Worm (Caenorhabditis elegans) whole organism, L3 larva: ENCODE data around the gene C17F4.12.

Experiments
- R02D3.7 ChIP-seq: fragments of 150-350 bp; optimal IDR thresholded peaks from 2 replicates; lab custom pipeline; 2014; ENCODE audit warnings: missing biosample characterization, missing genetic modification characterization
- ZK546.5 ChIP-seq: sonication (generic microtip); optimal IDR thresholded peaks from 2 replicates; lab custom pipeline; 2017; ENCODE audit warnings: missing biosample characterization, missing genetic modification characterization
- aly-2 ChIP-seq: fragments of 150-350 bp; optimal IDR thresholded peaks from 2 replicates; lab custom pipeline; 2014; ENCODE audit warnings: missing biosample characterization, missing genetic modification characterization
- ama-1 ChIP-seq: fragments of 150-350 bp; optimal IDR thresholded peaks from 2 replicates; lab custom pipeline; 2018
- ceh-16 ChIP-seq: sonication (generic microtip); optimal IDR thresholded peaks from 2 replicates; lab custom pipeline; 2017; ENCODE audit warnings: missing biosample characterization, missing genetic modification characterization
- ceh-82 ChIP-seq: fragments of 150-350 bp; optimal IDR thresholded peaks from 2 replicates; lab custom pipeline; 2014; ENCODE audit warnings: missing biosample characterization, missing genetic modification characterization
- ceh-9 ChIP-seq: sonication (generic microtip); optimal IDR thresholded peaks from 2 replicates; lab custom pipeline; 2018; ENCODE audit warnings: missing biosample characterization, missing genetic modification characterization
- egl-27 ChIP-seq: sonication (generic microtip); optimal IDR thresholded peaks from 4 replicates; lab custom pipeline; 2017; ENCODE audit warnings: missing biosample characterization, missing genetic modification reagents, missing genetic modification characterization
- egl-5 ChIP-seq: fragments of 150-350 bp; optimal IDR thresholded peaks from 2 replicates; lab custom pipeline; 2017; ENCODE audit warnings: missing biosample characterization, missing genetic modification reagents, missing genetic modification characterization, inconsistent platforms
- elt-1 ChIP-seq: fragments of 150-350 bp; optimal IDR thresholded peaks from 2 replicates; lab custom pipeline; 2014; ENCODE audit warnings: missing biosample characterization, missing genetic modification characterization
- elt-2 ChIP-seq: sonication (generic microtip); optimal IDR thresholded peaks from 2 replicates; lab custom pipeline; 2016; ENCODE audit warnings: missing genetic modification reagents, mild to moderate bottlenecking, missing genetic modification characterization, missing compliant biosample characterization
- elt-3 ChIP-seq, 3 experiments: fragments of 150-350 bp in 1 of 3; sonication (generic microtip) in 2 of 3; optimal IDR thresholded peaks; 2 replicates in 2 of 3; 4 replicates in 1 of 3; lab custom pipeline; 2014 to 2017; ENCODE audit warnings: missing biosample characterization in 3 of 3, missing genetic modification characterization in 3 of 3
- eor-1 ChIP-seq, 2 experiments: fragments of 150-350 bp; optimal IDR thresholded peaks; 2 replicates each; lab custom pipeline; 2014 to 2018; ENCODE audit warnings: missing biosample characterization in 2 of 2, missing genetic modification characterization in 2 of 2
- fkh-10 ChIP-seq: sonication (generic microtip); optimal IDR thresholded peaks from 2 replicates; lab custom pipeline; 2017; ENCODE audit warnings: missing biosample characterization, missing genetic modification reagents, missing genetic modification characterization
- lin-15B ChIP-seq: fragments of 150-350 bp; optimal IDR thresholded peaks from 2 replicates; lab custom pipeline; 2014; ENCODE audit warnings: missing biosample characterization, missing genetic modification characterization
- lsy-12 ChIP-seq: sonication (generic microtip); optimal IDR thresholded peaks from 2 replicates; lab custom pipeline; 2016; ENCODE audit warnings: mild to moderate bottlenecking, missing genetic modification characterization, missing compliant biosample characterization
- mml-1 ChIP-seq: fragments of 150-350 bp; sonication (generic microtip); optimal IDR thresholded peaks from 3 replicates; lab custom pipeline; 2014; ENCODE audit warnings: missing biosample characterization, missing genetic modification characterization
- nhr-23 ChIP-seq: fragments of 150-350 bp; optimal IDR thresholded peaks from 2 replicates; lab custom pipeline; 2014; ENCODE audit warnings: missing biosample characterization, missing genetic modification reagents, missing genetic modification characterization
- nhr-237 ChIP-seq: fragments of 150-350 bp; optimal IDR thresholded peaks from 2 replicates; lab custom pipeline; 2014; ENCODE audit warnings: missing biosample characterization, missing genetic modification characterization
- nhr-25 ChIP-seq: sonication (generic microtip); optimal IDR thresholded peaks from 2 replicates; lab custom pipeline; 2017; ENCODE audit warnings: missing biosample characterization, missing genetic modification characterization
- nhr-28 ChIP-seq: fragments of 150-350 bp; optimal IDR thresholded peaks from 2 replicates; lab custom pipeline; 2014; ENCODE audit warnings: missing biosample characterization, missing genetic modification characterization
- nhr-43 ChIP-seq: sonication (generic microtip); optimal IDR thresholded peaks from 2 replicates; lab custom pipeline; 2016; ENCODE audit warnings: mild to moderate bottlenecking, missing genetic modification characterization, missing compliant biosample characterization; ENCODE audit not compliant: poor library complexity, severe bottlenecking
- nhr-76 ChIP-seq: fragments of 150-350 bp; sonication (generic microtip); optimal IDR thresholded peaks from 5 replicates; lab custom pipeline; 2014; ENCODE audit warnings: missing biosample characterization, missing genetic modification characterization
- nhr-77 ChIP-seq: fragments of 150-350 bp; optimal IDR thresholded peaks from 2 replicates; lab custom pipeline; 2014; ENCODE audit warnings: missing biosample characterization, missing genetic modification characterization
- pha-4 ChIP-seq: fragments of 150-350 bp; optimal IDR thresholded peaks from 2 replicates; lab custom pipeline; 2014; ENCODE audit warnings: missing biosample characterization, missing genetic modification reagents, missing genetic modification characterization
- pqm-1 ChIP-seq: fragments of 150-350 bp; optimal IDR thresholded peaks from 2 replicates; lab custom pipeline; 2017; ENCODE audit warnings: missing biosample characterization, missing genetic modification characterization, inconsistent platforms
- skn-1 ChIP-seq: fragments of 150-350 bp; optimal IDR thresholded peaks from 2 replicates; lab custom pipeline; 2014; ENCODE audit warnings: missing biosample characterization, missing genetic modification characterization
- snpc-4 ChIP-seq: fragments of 150-350 bp; optimal IDR thresholded peaks from 2 replicates; lab custom pipeline; 2014; ENCODE audit warnings: missing biosample characterization, missing genetic modification characterization
- tbx-2 ChIP-seq: sonication (generic microtip); optimal IDR thresholded peaks from 2 replicates; lab custom pipeline; 2016; ENCODE audit warnings: mild to moderate bottlenecking, missing genetic modification characterization, missing compliant biosample characterization
- unc-39 ChIP-seq: sonication (generic microtip); optimal IDR thresholded peaks from 4 replicates; lab custom pipeline; 2017; ENCODE audit warnings: missing biosample characterization, missing genetic modification characterization
- unc-62 ChIP-seq: fragments of 150-350 bp; sonication (generic microtip); optimal IDR thresholded peaks from 4 replicates; lab custom pipeline; 2014; ENCODE audit warnings: missing biosample characterization, missing genetic modification reagents, missing genetic modification characterization
- zag-1 ChIP-seq: fragments of 150-350 bp; optimal IDR thresholded peaks from 2 replicates; lab custom pipeline; 2014; ENCODE audit warnings: missing biosample characterization, missing genetic modification characterization
- ztf-11 ChIP-seq: fragments of 150-350 bp; optimal IDR thresholded peaks from 2 replicates; lab custom pipeline; 2014; ENCODE audit warnings: missing biosample characterization, missing genetic modification characterization
- ztf-4 ChIP-seq: fragments of 150-350 bp; optimal IDR thresholded peaks from 2 replicates; lab custom pipeline; 2014; ENCODE audit warnings: missing biosample characterization, missing genetic modification characterization

C17F4.12 gene

ce11 chrII:3234725-3235124 is 9.2 kb downstream of the C17F4.12 start, which contains the start of gene C17F4.8:
Gene C17F4.8 (minus strand): TSS chrII:3234825.
- TF ChIP-seq unc-39 (no peak), lin-15B (tag; lab: Kevin White, UChicago) (no peak), zag-1 (tag; lab: Kevin White, UChicago) (no peak), elt-1 (tag; lab: Kevin White, UChicago) (no peak), elt-3 (tag; optimal IDR thresholded peaks at IDR 0.05; lab: Kevin White, UChicago) (no peak), ama-1 (lab: Kevin White, UChicago) (no peak), nhr-23 (tag; lab: Kevin White, UChicago) (no peak), fkh-10 (no peak), nhr-77 (tag; lab: Kevin White, UChicago) (no peak), pha-4 (tag; lab: Kevin White, UChicago) (no peak), nhr-28 (tag; lab: Kevin White, UChicago) (no peak), elt-2 (tag; lab: Kevin White, UChicago) (no peak), nhr-43 (tag; lab: Kevin White, UChicago) (no peak), tbx-2 (tag; lab: Kevin White, UChicago) (no peak)

- no peak for TF ChIP-seq pqm-1
- TF ChIP-seq tbx-2 (tag; lab: Kevin White, UChicago) = no peak
- no peak for TF ChIP-seq nhr-43 (tag; lab: Kevin White, UChicago)
- TF ChIP-seq ZK546.5 (tag; lab: Kevin White, UChicago) = no peak
- no peak for TF ChIP-seq nhr-237 (tag; lab: Kevin White, UChicago)
- no peak for TF ChIP-seq eor-1 (tag; optimal IDR thresholded peaks at IDR 0.05; lab: Kevin White, UChicago)
- TF ChIP-seq elt-1 (tag; lab: Kevin White, UChicago) = no peak
- no peak for TF ChIP-seq R02D3.7 (tag; lab: Kevin White, UChicago)
- TF ChIP-seq nhr-25 (tag; lab: Kevin White, UChicago) = no peak
These were observed 13.5 kb downstream of the C17F4.12 start, which contains the start of gene srh-297 for ce11 chrII:3230422-3230821. Gene srh-297 (minus strand): TSS chrII:3230522.

ce11 chrII:3225780-3226179 is 18.2 kb downstream of the C17F4.12 start, which contains the start of gene ZC239.17:
Gene ZC239.17 (minus strand): TSS chrII:3225880.
- no peak for TF ChIP-seq aly-2 (tag; lab: Kevin White, UChicago)
- no peak for TF ChIP-seq ZK546.5 (tag; lab: Kevin White, UChicago)
- no peak for TF ChIP-seq nhr-76 (tag; lab: Kevin White, UChicago)
- no peak for TF ChIP-seq nhr-43 (tag; lab: Kevin White, UChicago)
- TF ChIP-seq mml-1 (tag; lab: Kevin White, UChicago) = no peak
- no peak for TF ChIP-seq ceh-9 (tag; lab: Kevin White, UChicago)
- TF ChIP-seq unc-62 (GFP tag; lab: Kevin White, UChicago) = no peak
- TF ChIP-seq skn-1 (tag; lab: Kevin White, UChicago) = no peak
- TF ChIP-seq lsy-12 (tag; lab: Kevin White, UChicago) = no peak
- no peak for TF ChIP-seq ceh-16
- no peak for TF ChIP-seq ama-1 (lab: Kevin White, UChicago)
- no peak for TF ChIP-seq nhr-77 (tag; lab: Kevin White, UChicago)
- no peak for TF ChIP-seq ceh-82 (tag; lab: Kevin White, UChicago)
- TF ChIP-seq, all 47 proteins: peak for 0

- TF ChIP-seq egl-27 (tag; lab: Kevin White, UChicago) = no peak
- no peak for TF ChIP-seq elt-3 (tag; optimal IDR thresholded peaks at IDR 0.05; lab: Kevin White, UChicago)
- no peak for TF ChIP-seq unc-62 (GFP tag; lab: Kevin White, UChicago)
- no peak for TF ChIP-seq R02D3.7 (tag; lab: Kevin White, UChicago)
- TF ChIP-seq elt-2 (tag; lab: Kevin White, UChicago) = peak; percentile 73
- TF ChIP-seq egl-5 (tag; lab: Kevin White, UChicago) = no peak
- no peak for TF ChIP-seq elt-1 (tag; lab: Kevin White, UChicago)
- no peak for TF ChIP-seq tbx-2 (tag; lab: Kevin White, UChicago)
- TF ChIP-seq ztf-11 (tag; lab: Kevin White, UChicago) = no peak
- TF ChIP-seq pha-4 (tag; lab: Kevin White, UChicago) = peak; percentile 35
- TF ChIP-seq pqm-1 = peak; percentile 55
- TF ChIP-seq snpc-4 (tag; lab: Kevin White, UChicago) = no peak
- TF ChIP-seq ztf-4 (tag; lab: Kevin White, UChicago) = no peak
- TF ChIP-seq, all 47 proteins: peak for 3
These were observed 18.8 kb downstream of the C17F4.12 start, which contains the start of gene ZC239.16 for ce11 chrII:3225200-3225599. Gene ZC239.16 (minus strand): TSS chrII:3225319.
